Worm (Caenorhabditis elegans) whole organism, L3 larva: ENCODE measurements around the gene nfi-1.

Experiments used
- ceh-82 ChIP-seq: fragments of 150-350 bp; optimal IDR thresholded peaks from 2 replicates; lab custom pipeline; 2014; ENCODE audit warnings: missing biosample characterization, missing genetic modification characterization
- daf-12 ChIP-seq: fragments of 150-350 bp; optimal IDR thresholded peaks from 2 replicates; lab custom pipeline; 2014; ENCODE audit warnings: missing biosample characterization, missing genetic modification reagents, missing genetic modification characterization
- lin-15B ChIP-seq: fragments of 150-350 bp; optimal IDR thresholded peaks from 2 replicates; lab custom pipeline; 2014; ENCODE audit warnings: missing biosample characterization, missing genetic modification characterization

ce11 chrII:7561494-7561893, 23.5 kb downstream of the nfi-1 start, which contains the start of the genes ZK1290.11 and ZK1290.1:
- TF ChIP-seq lin-15B = no peak
- no peak for TF ChIP-seq daf-12 (tag; lab: Kevin White, UChicago)
- TF ChIP-seq ceh-82 = no peak
